Worm (Caenorhabditis elegans): ENCODE measurements around the gene lim-8.

DNA sequence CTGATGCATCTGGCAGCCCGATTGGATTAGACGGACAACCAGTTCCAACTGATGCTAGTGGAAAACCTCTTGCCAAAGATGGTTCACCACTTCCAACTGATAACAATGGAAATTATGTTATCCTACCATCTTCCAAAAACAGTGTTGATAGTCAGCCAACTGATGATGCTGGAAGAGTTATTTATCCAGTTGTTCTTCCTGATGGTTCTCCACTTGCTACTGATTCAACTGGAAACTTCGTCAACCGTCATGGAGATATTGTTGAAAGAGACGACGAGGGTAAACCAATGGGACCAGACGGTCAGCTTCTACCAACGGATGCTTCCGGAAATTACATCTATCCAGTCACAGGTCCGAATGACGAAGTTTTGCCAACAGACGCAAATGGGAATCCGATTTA lies 45.8 kb upstream of the lim-8 start:
- TF ChIP-seq elt-3 (tag; optimal IDR thresholded peaks at IDR 0.05) (no peak), unc-62 (GFP tag; optimal IDR thresholded peaks at IDR 0.05) (no peak), nhr-28 (tag; optimal IDR thresholded peaks at IDR 0.05) (no peak)

Measured in whole organism, mixed stage, embryonic.